Fruit fly (Drosophila melanogaster): ENCODE data around the gene Dok.

The Dok gene

DNA sequence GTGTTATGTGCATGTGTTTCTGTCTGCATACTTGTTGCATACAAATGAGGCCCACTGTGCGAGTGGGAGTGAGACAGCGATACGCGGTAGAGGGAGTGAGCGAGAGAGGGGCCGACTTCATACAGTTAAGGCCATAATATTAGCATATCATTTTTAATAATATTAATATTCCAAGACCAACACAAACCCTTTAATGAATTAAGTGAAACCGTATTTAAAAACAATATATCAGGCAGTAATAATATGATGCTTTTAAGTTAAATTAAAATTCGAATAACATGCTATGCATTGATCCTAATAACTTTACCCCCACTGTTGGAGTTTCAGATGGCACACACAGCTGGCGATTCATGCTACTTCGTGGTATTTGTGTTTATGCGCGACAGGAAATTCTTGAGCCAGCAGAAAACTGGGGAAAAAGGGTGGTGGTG lies 817 bp downstream of the Dok start:
- TF ChIP-seq kay (GFP tag; ENCODE audit: borderline replicate concordance) = no peak
- TF ChIP-seq Crg-1 (GFP tag; optimal IDR thresholded peaks at IDR 0.05) = peak; percentile 51
- TF ChIP-seq tj (GFP tag; optimal IDR thresholded peaks at IDR 0.05) = peak; percentile 93
- TF ChIP-seq CG11617 (GFP tag; optimal IDR thresholded peaks at IDR 0.05) = peak; percentile 77
- TF ChIP-seq pad (GFP tag; optimal IDR thresholded peaks at IDR 0.05) = peak; percentile 75
- TF ChIP-seq CG1620 (GFP tag; optimal IDR thresholded peaks at IDR 0.05) = peak; percentile 58
- TF ChIP-seq ovo (GFP tag; optimal IDR thresholded peaks at IDR 0.05) = peak; percentile 2
- TF ChIP-seq toe (GFP tag; optimal IDR thresholded peaks at IDR 0.05) = peak; percentile 34
- TF ChIP-seq CG14711 (tag; optimal IDR thresholded peaks at IDR 0.05) = peak; percentile 89
- TF ChIP-seq CG7045 (GFP tag; optimal IDR thresholded peaks at IDR 0.05) = peak; percentile 72
- TF ChIP-seq Mnt (GFP tag; optimal IDR thresholded peaks at IDR 0.05) = peak; percentile 49
- TF ChIP-seq CG33017 (tag; optimal IDR thresholded peaks at IDR 0.05) = peak; percentile 88
- no peak for TF ChIP-seq cnc (optimal IDR thresholded peaks at IDR 0.05)
- TF ChIP-seq cic (GFP tag; optimal IDR thresholded peaks at IDR 0.05) = no peak
- TF ChIP-seq bab1 (GFP tag; optimal IDR thresholded peaks at IDR 0.05) = peak; percentile 98
- peak; percentile 93 for TF ChIP-seq CG7101 (tag; optimal IDR thresholded peaks at IDR 0.05)
- TF ChIP-seq Clk (GFP tag; optimal IDR thresholded peaks at IDR 0.05) = peak; percentile 6
- peak; percentile 67 for TF ChIP-seq Hr96 (GFP tag; optimal IDR thresholded peaks at IDR 0.05)
- TF ChIP-seq CG5204 (GFP tag; optimal IDR thresholded peaks at IDR 0.05) = peak; percentile 47
- peak; percentile 34 for TF ChIP-seq CG12768 (GFP tag; optimal IDR thresholded peaks at IDR 0.05)

DNA sequence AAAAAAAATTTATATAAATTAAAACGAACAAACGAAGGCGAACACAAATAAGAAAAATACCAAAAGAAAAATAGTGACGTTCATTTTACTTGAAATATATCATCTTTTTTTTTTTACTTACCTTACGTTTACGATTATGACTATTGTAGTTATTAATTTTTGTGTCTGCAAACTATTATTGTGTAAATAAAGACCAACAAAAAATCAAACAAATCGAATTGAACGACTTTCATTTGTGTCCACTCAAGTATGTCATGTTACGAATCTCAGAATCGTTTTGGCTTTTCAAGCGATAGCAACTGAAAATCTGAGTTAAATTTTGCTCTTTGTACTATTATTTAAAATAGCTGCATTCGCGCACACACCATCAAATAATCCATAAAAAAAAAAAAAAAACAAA lies 4.7 kb downstream of the Dok start, which contains the start of gene Acsf3:
TSS of gene Acsf3 (plus strand) at position 301 of the 400 bp plus-strand sequence.
- TF ChIP-seq CG7045 (GFP tag; optimal IDR thresholded peaks at IDR 0.05) (no peak), cic (GFP tag; optimal IDR thresholded peaks at IDR 0.05) (no peak), CG14711 (tag; optimal IDR thresholded peaks at IDR 0.05) (no peak), CG12768 (GFP tag; optimal IDR thresholded peaks at IDR 0.05) (no peak), tj (GFP tag; optimal IDR thresholded peaks at IDR 0.05) (no peak), CG7101 (tag; optimal IDR thresholded peaks at IDR 0.05) (no peak), toe (GFP tag; optimal IDR thresholded peaks at IDR 0.05) (no peak)

DNA sequence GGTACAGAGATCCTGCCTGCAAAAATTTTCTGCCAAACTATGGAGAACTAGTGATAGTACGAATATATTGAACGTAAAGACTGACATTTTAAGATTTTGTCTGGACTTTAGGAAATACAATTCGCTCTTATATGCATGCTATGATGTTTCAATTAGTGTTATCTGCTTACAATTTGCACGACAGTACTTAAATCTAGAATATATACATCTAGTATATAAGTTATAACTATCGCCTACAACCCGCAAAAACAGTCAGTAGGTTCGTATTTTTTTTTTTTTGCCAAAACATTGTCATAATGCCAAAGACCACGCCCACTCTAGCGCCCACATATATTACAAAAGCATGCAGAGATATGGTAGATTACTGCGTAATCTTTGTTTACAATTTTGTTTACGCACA lies 8.1 kb downstream of the Dok start, which contains the start of gene CG42780:
TSS of gene CG42780 (minus strand) at position 101 of the 400 bp plus-strand sequence.
- TF ChIP-seq cic (GFP tag; optimal IDR thresholded peaks at IDR 0.05) (no peak), toe (GFP tag; optimal IDR thresholded peaks at IDR 0.05) (no peak), tj (GFP tag; optimal IDR thresholded peaks at IDR 0.05) (no peak), Hr96 (GFP tag; optimal IDR thresholded peaks at IDR 0.05) (no peak), CG11617 (GFP tag; optimal IDR thresholded peaks at IDR 0.05) (no peak), CG33017 (tag; optimal IDR thresholded peaks at IDR 0.05) (no peak), Crg-1 (GFP tag; optimal IDR thresholded peaks at IDR 0.05) (no peak), ovo (GFP tag; optimal IDR thresholded peaks at IDR 0.05) (no peak), pad (GFP tag; optimal IDR thresholded peaks at IDR 0.05) (no peak), kay (GFP tag; ENCODE audit: borderline replicate concordance) (no peak), CG12768 (GFP tag; optimal IDR thresholded peaks at IDR 0.05) (no peak), CG7045 (GFP tag; optimal IDR thresholded peaks at IDR 0.05) (no peak), cnc (optimal IDR thresholded peaks at IDR 0.05) (no peak), bab1 (GFP tag; optimal IDR thresholded peaks at IDR 0.05) (no peak), Mnt (GFP tag; optimal IDR thresholded peaks at IDR 0.05) (no peak)

DNA sequence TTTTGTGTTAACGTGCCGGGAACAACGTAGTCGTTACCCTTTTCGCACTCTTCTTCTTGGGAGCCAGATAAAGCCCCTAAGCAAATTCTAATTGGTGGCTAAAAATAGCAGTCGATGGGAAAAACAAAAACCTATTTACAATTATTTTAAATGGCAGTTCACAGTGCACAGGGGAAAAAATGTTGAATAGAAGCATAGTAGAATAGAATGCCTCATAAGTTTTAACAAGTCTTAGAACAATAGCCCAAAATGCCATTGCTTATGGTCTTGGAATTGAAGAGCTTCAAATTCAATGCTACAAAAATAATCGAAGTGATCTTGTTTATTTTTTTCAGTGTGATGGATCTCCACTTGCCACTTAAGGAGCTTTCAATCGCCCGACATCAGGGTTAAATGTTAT lies 8.5 kb downstream of the Dok start:
- TF ChIP-seq Clk (GFP tag; optimal IDR thresholded peaks at IDR 0.05) (no peak), tj (GFP tag; optimal IDR thresholded peaks at IDR 0.05) (no peak), CG5204 (GFP tag; optimal IDR thresholded peaks at IDR 0.05) (no peak), bab1 (GFP tag; optimal IDR thresholded peaks at IDR 0.05) (no peak), CG1620 (GFP tag; optimal IDR thresholded peaks at IDR 0.05) (no peak), CG12768 (GFP tag; optimal IDR thresholded peaks at IDR 0.05) (no peak), Mnt (GFP tag; optimal IDR thresholded peaks at IDR 0.05) (no peak), cnc (optimal IDR thresholded peaks at IDR 0.05) (no peak), cic (GFP tag; optimal IDR thresholded peaks at IDR 0.05) (no peak), pad (GFP tag; optimal IDR thresholded peaks at IDR 0.05) (no peak), Hr96 (GFP tag; optimal IDR thresholded peaks at IDR 0.05) (no peak), CG11617 (GFP tag; optimal IDR thresholded peaks at IDR 0.05) (no peak), CG7045 (GFP tag; optimal IDR thresholded peaks at IDR 0.05) (no peak), toe (GFP tag; optimal IDR thresholded peaks at IDR 0.05) (no peak), CG14711 (tag; optimal IDR thresholded peaks at IDR 0.05) (no peak)

dm6 chrX:7333298-7333743 lies 9.3 kb downstream of the Dok start:
- no peak for TF ChIP-seq CG14711 (tag; optimal IDR thresholded peaks at IDR 0.05)
- TF ChIP-seq cic (GFP tag; optimal IDR thresholded peaks at IDR 0.05) = no peak
- no peak for TF ChIP-seq bab1 (GFP tag; optimal IDR thresholded peaks at IDR 0.05)
- no peak for TF ChIP-seq kay (GFP tag; ENCODE audit: borderline replicate concordance)
- no peak for TF ChIP-seq Mnt (GFP tag; optimal IDR thresholded peaks at IDR 0.05)
- TF ChIP-seq CG5204 (GFP tag; optimal IDR thresholded peaks at IDR 0.05) = no peak

dm6 chrX:7333858-7334800 lies 10.1 kb downstream of the Dok start:
- TF ChIP-seq bab1 (GFP tag; optimal IDR thresholded peaks at IDR 0.05) (peak; percentile 63), CG33017 (tag; optimal IDR thresholded peaks at IDR 0.05) (no peak), pad (GFP tag; optimal IDR thresholded peaks at IDR 0.05) (no peak), CG14711 (tag; optimal IDR thresholded peaks at IDR 0.05) (no peak)
